Fruit fly (Drosophila melanogaster): ENCODE results near the gene und.

DNA sequence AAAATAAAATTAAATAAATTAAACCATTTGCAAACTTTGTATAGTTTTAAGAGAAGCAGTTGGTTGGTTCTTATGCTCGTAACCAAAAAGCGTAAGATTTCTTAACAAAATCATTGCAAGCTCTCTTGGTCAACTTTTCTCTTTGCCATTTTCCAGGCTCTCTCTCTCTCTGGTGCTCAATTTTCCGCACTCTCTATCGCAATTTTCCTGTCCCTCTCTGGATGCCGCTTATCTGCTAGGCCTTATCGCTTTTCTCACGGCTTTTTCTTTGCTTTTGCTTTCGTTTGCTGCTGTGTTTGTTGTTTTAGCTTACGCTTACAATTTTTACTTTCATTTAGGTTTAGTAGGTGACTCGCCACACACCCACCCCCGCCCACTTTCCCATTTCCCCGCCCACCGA, 18.5 kb upstream of the und start:
- TF ChIP-seq Rel (GFP tag; optimal IDR thresholded peaks at IDR 0.05) = no peak
- TF ChIP-seq Rel (tag; optimal IDR thresholded peaks at IDR 0.05) = no peak
- TF ChIP-seq dmrt93B (GFP tag; optimal IDR thresholded peaks at IDR 0.05) = no peak
- no peak for TF ChIP-seq tai (GFP tag; optimal IDR thresholded peaks at IDR 0.05)
- no peak for TF ChIP-seq foxo (GFP tag; optimal IDR thresholded peaks at IDR 0.05)
- no peak for TF ChIP-seq Abd-B (GFP tag; optimal IDR thresholded peaks at IDR 0.05)
- TF ChIP-seq N (GFP tag; optimal IDR thresholded peaks at IDR 0.05) = no peak
- TF ChIP-seq Mio (GFP tag; optimal IDR thresholded peaks at IDR 0.05) = no peak
- no peak for TF ChIP-seq Dif (GFP tag; optimal IDR thresholded peaks at IDR 0.05; ENCODE audit: partially characterized antibody)
- no peak for TF ChIP-seq GATAd (GFP tag; optimal IDR thresholded peaks at IDR 0.05)
- TF ChIP-seq fru (GFP tag; optimal IDR thresholded peaks at IDR 0.05) = no peak
- no peak for TF ChIP-seq Myc (optimal IDR thresholded peaks at IDR 0.05)
- TF ChIP-seq h (GFP tag; optimal IDR thresholded peaks at IDR 0.05) = no peak
- TF ChIP-seq OdsH (GFP tag; optimal IDR thresholded peaks at IDR 0.05) = no peak

Data from whole organism, wandering third instar larva.